Worm (Caenorhabditis elegans) whole organism, L1 larva: ENCODE results near the gene C34C6.10.

Experiments used
- C16A3.4 ChIP-seq: fragments of 150-350 bp; optimal IDR thresholded peaks from 2 replicates; lab custom pipeline; 2014; ENCODE audit warnings: missing biosample characterization, missing genetic modification characterization
- alr-1 ChIP-seq: fragments of 200-800 bp; sonication (Bioruptor generic); optimal IDR thresholded peaks from 2 replicates; lab custom pipeline; 2018; ENCODE audit warnings: borderline replicate concordance, mild to moderate bottlenecking, missing genetic modification characterization, missing compliant biosample characterization
- aly-2 ChIP-seq: fragments of 150-350 bp; optimal IDR thresholded peaks from 2 replicates; lab custom pipeline; 2014; ENCODE audit warnings: missing biosample characterization, missing genetic modification characterization
- ama-1 ChIP-seq: fragments of 150-350 bp; optimal IDR thresholded peaks from 2 replicates; lab custom pipeline; 2014
- blmp-1 ChIP-seq: fragments of 150-350 bp; optimal IDR thresholded peaks from 2 replicates; lab custom pipeline; 2014; ENCODE audit warnings: missing biosample characterization, missing genetic modification characterization
- ceh-8 ChIP-seq: fragments of 200-800 bp; sonication (Bioruptor generic); optimal IDR thresholded peaks from 2 replicates; lab custom pipeline; 2018; ENCODE audit warnings: mild to moderate bottlenecking, missing genetic modification characterization, moderate library complexity, missing compliant biosample characterization
- ceh-82 ChIP-seq, 3 experiments: fragments of 150-350 bp in 1 of 3; sonication (generic microtip) in 2 of 3; optimal IDR thresholded peaks; 2 replicates each; lab custom pipeline; 2014 to 2017; ENCODE audit warnings: missing biosample characterization in 3 of 3, missing genetic modification characterization in 3 of 3
- ceh-90 ChIP-seq: sonication (generic microtip); optimal IDR thresholded peaks from 2 replicates; lab custom pipeline; 2016; ENCODE audit warnings: missing genetic modification characterization, missing compliant biosample characterization
- ces-1 ChIP-seq: fragments of 150-350 bp; optimal IDR thresholded peaks from 2 replicates; lab custom pipeline; 2014; ENCODE audit warnings: missing biosample characterization, missing genetic modification reagents, missing genetic modification characterization
- efl-1 ChIP-seq, 4 experiments: fragments of 150-350 bp; optimal IDR thresholded peaks in 3 of 4; peaks in 1 of 4; 1 replicate in 1 of 4; 2 replicates in 3 of 4; lab custom pipeline; 2014; ENCODE audit warnings: missing biosample characterization in 2 of 4, missing genetic modification characterization in 2 of 4, missing genetic modification reagents in 2 of 4
- elt-2 ChIP-seq: sonication (generic microtip); optimal IDR thresholded peaks from 2 replicates; lab custom pipeline; 2016; ENCODE audit warnings: missing genetic modification characterization, mild to moderate bottlenecking, inconsistent platforms, missing compliant biosample characterization, missing genetic modification reagents
- elt-3 ChIP-seq, 6 experiments: fragments of 150-350 bp in 1 of 6; sonication (generic microtip); optimal IDR thresholded peaks; 2 replicates each; lab custom pipeline; 2017 to 2018; ENCODE audit warnings: missing biosample characterization in 6 of 6, missing genetic modification characterization in 6 of 6, inconsistent platforms in 1 of 6
- ets-5 ChIP-seq: fragments of 200-800 bp; sonication (Bioruptor generic); IDR thresholded peaks from 2 replicates; pipeline ENCODE4 v1.3.6; 2022; ENCODE audit warnings: missing genetic modification characterization, missing compliant biosample characterization
- fkh-10 ChIP-seq: sonication (generic microtip); optimal IDR thresholded peaks from 2 replicates; lab custom pipeline; 2017; ENCODE audit warnings: missing biosample characterization, missing genetic modification reagents, missing genetic modification characterization
- fkh-4 ChIP-seq: sonication (generic microtip); optimal IDR thresholded peaks from 2 replicates; lab custom pipeline; 2016; ENCODE audit warnings: missing compliant biosample characterization, missing genetic modification characterization, borderline replicate concordance
- fkh-8 ChIP-seq: sonication (generic microtip); optimal IDR thresholded peaks from 2 replicates; lab custom pipeline; 2016; ENCODE audit warnings: mild to moderate bottlenecking, missing genetic modification characterization, missing compliant biosample characterization
- grh-1 ChIP-seq: fragments of 200-800 bp; sonication (Bioruptor generic); IDR thresholded peaks from 2 replicates; pipeline ENCODE4 v1.3.6; 2022; ENCODE audit warnings: missing genetic modification reagents, missing genetic modification characterization, missing compliant biosample characterization
- hlh-4 ChIP-seq: sonication (generic microtip); optimal IDR thresholded peaks from 2 replicates; lab custom pipeline; 2016; ENCODE audit warnings: mild to moderate bottlenecking, missing genetic modification characterization, missing compliant biosample characterization
- hpl-2 ChIP-seq: fragments of 150-350 bp; optimal IDR thresholded peaks from 2 replicates; lab custom pipeline; 2014; ENCODE audit warnings: missing biosample characterization, missing genetic modification reagents, missing genetic modification characterization
- isw-1 ChIP-seq: fragments of 200-800 bp; sonication (Bioruptor generic); IDR thresholded peaks from 2 replicates; pipeline ENCODE4 v1.3.6; 2022; ENCODE audit warnings: missing genetic modification characterization, missing compliant biosample characterization
- jun-1 ChIP-seq: fragments of 150-350 bp; optimal IDR thresholded peaks from 2 replicates; lab custom pipeline; 2014; ENCODE audit warnings: missing biosample characterization, missing genetic modification reagents, missing genetic modification characterization
- lin-14 ChIP-seq: fragments of 200-800 bp; sonication (Bioruptor generic); optimal IDR thresholded peaks from 2 replicates; lab custom pipeline; 2018; ENCODE audit warnings: mild to moderate bottlenecking, missing genetic modification characterization, moderate library complexity, missing compliant biosample characterization
- lin-15B ChIP-seq: fragments of 150-350 bp; sonication (generic microtip); optimal IDR thresholded peaks from 3 replicates; lab custom pipeline; 2014; ENCODE audit warnings: missing biosample characterization, missing genetic modification characterization
- lir-3 ChIP-seq: sonication (generic microtip); optimal IDR thresholded peaks from 2 replicates; lab custom pipeline; 2016; ENCODE audit warnings: mild to moderate bottlenecking, missing genetic modification characterization, moderate library complexity, missing compliant biosample characterization; ENCODE audit not compliant: poor library complexity
- lsy-2 ChIP-seq, 2 experiments: fragments of 150-350 bp; optimal IDR thresholded peaks; 2 replicates each; lab custom pipeline; 2014; ENCODE audit warnings: missing biosample characterization in 2 of 2, missing genetic modification characterization in 2 of 2
- mab-9 ChIP-seq: fragments of 200-800 bp; sonication (Bioruptor generic); IDR thresholded peaks from 2 replicates; pipeline ENCODE4 v1.3.6; 2022; ENCODE audit warnings: missing genetic modification reagents, missing genetic modification characterization, missing compliant biosample characterization
- mdl-1 ChIP-seq, 2 experiments: fragments of 150-350 bp; optimal IDR thresholded peaks; 2 replicates each; lab custom pipeline; 2014 to 2017; ENCODE audit warnings: missing biosample characterization in 2 of 2, missing genetic modification characterization in 2 of 2, inconsistent platforms in 1 of 2
- mep-1 ChIP-seq: fragments of 150-350 bp; optimal IDR thresholded peaks from 2 replicates; lab custom pipeline; 2014; ENCODE audit warnings: missing biosample characterization, missing genetic modification characterization
- nhr-20 ChIP-seq: sonication (generic microtip); optimal IDR thresholded peaks from 2 replicates; lab custom pipeline; 2016; ENCODE audit warnings: mild to moderate bottlenecking, missing genetic modification characterization, missing compliant biosample characterization
- nhr-237 ChIP-seq: fragments of 150-350 bp; optimal IDR thresholded peaks from 2 replicates; lab custom pipeline; 2014; ENCODE audit warnings: missing biosample characterization, missing genetic modification characterization
- nhr-28 ChIP-seq: fragments of 150-350 bp; optimal IDR thresholded peaks from 2 replicates; lab custom pipeline; 2014; ENCODE audit warnings: missing biosample characterization, missing genetic modification characterization
- nhr-71 ChIP-seq: sonication (generic microtip); optimal IDR thresholded peaks from 2 replicates; lab custom pipeline; 2016; ENCODE audit warnings: mild to moderate bottlenecking, missing genetic modification characterization, moderate library complexity, missing compliant biosample characterization
- nhr-76 ChIP-seq: sonication (generic microtip); optimal IDR thresholded peaks from 2 replicates; lab custom pipeline; 2017; ENCODE audit warnings: missing biosample characterization, missing genetic modification characterization
- nhr-84 ChIP-seq: sonication (generic microtip); optimal IDR thresholded peaks from 2 replicates; lab custom pipeline; 2017; ENCODE audit warnings: missing biosample characterization, missing genetic modification characterization
- nhr-85 ChIP-seq: sonication (generic microtip); peaks from one replicate; lab custom pipeline; 2016; ENCODE audit warnings: missing genetic modification characterization, inconsistent platforms, missing compliant biosample characterization
- pag-3 ChIP-seq: sonication (generic microtip); optimal IDR thresholded peaks from 2 replicates; lab custom pipeline; 2017; ENCODE audit warnings: missing genetic modification characterization, mild to moderate bottlenecking, missing compliant biosample characterization, antibody characterized with exemption, borderline replicate concordance; ENCODE audit not compliant: insufficient read depth
- rnt-1 ChIP-seq: sonication (generic microtip); optimal IDR thresholded peaks from 2 replicates; lab custom pipeline; 2016; ENCODE audit warnings: mild to moderate bottlenecking, missing genetic modification characterization, moderate library complexity, missing compliant biosample characterization
- snpc-4 ChIP-seq: fragments of 150-350 bp; optimal IDR thresholded peaks from 2 replicates; lab custom pipeline; 2014; ENCODE audit warnings: missing biosample characterization, missing genetic modification characterization
- snu-23 ChIP-seq: sonication (generic microtip); optimal IDR thresholded peaks from 2 replicates; lab custom pipeline; 2016; ENCODE audit warnings: missing genetic modification characterization, missing compliant biosample characterization
- swsn-7 ChIP-seq: sonication (generic microtip); optimal IDR thresholded peaks from 2 replicates; lab custom pipeline; 2016; ENCODE audit warnings: missing genetic modification characterization, missing compliant biosample characterization
- tlp-1 ChIP-seq: fragments of 150-350 bp; optimal IDR thresholded peaks from 2 replicates; lab custom pipeline; 2014; ENCODE audit warnings: missing biosample characterization, missing genetic modification characterization
- unc-130 ChIP-seq: fragments of 150-350 bp; optimal IDR thresholded peaks from 2 replicates; lab custom pipeline; 2017; ENCODE audit warnings: missing biosample characterization, missing genetic modification characterization, inconsistent platforms
- unc-30 ChIP-seq: sonication (generic microtip); optimal IDR thresholded peaks from 2 replicates; lab custom pipeline; 2017; ENCODE audit warnings: missing biosample characterization, missing genetic modification characterization
- unc-62 ChIP-seq: fragments of 150-350 bp; optimal IDR thresholded peaks from 2 replicates; lab custom pipeline; 2014; ENCODE audit warnings: missing biosample characterization, missing genetic modification reagents, missing genetic modification characterization
- vab-15 ChIP-seq: sonication (generic microtip); optimal IDR thresholded peaks from 2 replicates; lab custom pipeline; 2017; ENCODE audit warnings: missing genotype, mild to moderate bottlenecking, missing genetic modification characterization, missing compliant biosample characterization
- xbp-1 ChIP-seq: sonication (generic microtip); optimal IDR thresholded peaks from 2 replicates; lab custom pipeline; 2016; ENCODE audit warnings: missing genetic modification characterization, missing compliant biosample characterization
- zip-4 ChIP-seq: fragments of 200-800 bp; sonication (Bioruptor generic); optimal IDR thresholded peaks from 2 replicates; lab custom pipeline; 2018; ENCODE audit warnings: mild to moderate bottlenecking, missing genetic modification characterization, moderate library complexity, missing compliant biosample characterization
- ztf-11 ChIP-seq, 2 experiments: sonication (generic microtip); optimal IDR thresholded peaks; 2 replicates each; lab custom pipeline; 2016 to 2017; ENCODE audit warnings: missing genetic modification characterization in 2 of 2, missing biosample characterization in 1 of 2, missing compliant biosample characterization in 1 of 2

C34C6.10 gene

ce11 chrII:8683933-8684332 is 11.8 kb downstream of the C34C6.10 start (continued):
- TF ChIP-seq mep-1 (tag; lab: Kevin White, UChicago) (peak; percentile 76), pag-3 (tag; lab: Kevin White, UChicago) (no peak), vab-15 (tag; lab: Kevin White, UChicago) (no peak), snpc-4 (tag; lab: Kevin White, UChicago) (no peak), elt-3 (tag; optimal IDR thresholded peaks at IDR 0.05; lab: Kevin White, UChicago) (no peak), nhr-237 (no peak), elt-2 (tag; lab: Kevin White, UChicago) (no peak), snu-23 (peak; percentile 69), nhr-71 (tag; lab: Kevin White, UChicago) (peak; percentile 76), aly-2 (tag; lab: Kevin White, UChicago) (no peak), ama-1 (lab: Kevin White, UChicago) (no peak), C16A3.4 (tag; lab: Kevin White, UChicago) (peak; percentile 53), nhr-84 (tag; lab: Kevin White, UChicago) (no peak), zip-4 (no peak), jun-1 (no peak), nhr-85 (tag; lab: Kevin White, UChicago) (peak; percentile 71), ets-5 (GFP tag; lab: Robert Waterston, UW) (no peak), grh-1 (GFP tag; lab: Robert Waterston, UW) (no peak), ces-1 (GFP tag; lab: Kevin White, UChicago) (no peak), nhr-28 (tag; lab: Kevin White, UChicago) (no peak), nhr-20 (tag; lab: Kevin White, UChicago) (peak; percentile 56), mab-9 (GFP tag; lab: Robert Waterston, UW) (no peak), unc-62 (GFP tag; lab: Kevin White, UChicago) (no peak), fkh-8 (tag; lab: Kevin White, UChicago) (peak; percentile 42), lir-3 (tag; lab: Kevin White, UChicago) (no peak), lsy-2 (tag; optimal IDR thresholded peaks at IDR 0.05; lab: Kevin White, UChicago) (peak; percentile 69 to 79), hpl-2 (no peak), ceh-82 (tag; optimal IDR thresholded peaks at IDR 0.05; lab: Kevin White, UChicago) (peak; percentile 39 to 57 (median 44)), isw-1 (GFP tag; lab: Robert Waterston, UW) (peak; percentile 37), fkh-4 (tag; lab: Kevin White, UChicago) (no peak), nhr-76 (no peak)

DNA sequence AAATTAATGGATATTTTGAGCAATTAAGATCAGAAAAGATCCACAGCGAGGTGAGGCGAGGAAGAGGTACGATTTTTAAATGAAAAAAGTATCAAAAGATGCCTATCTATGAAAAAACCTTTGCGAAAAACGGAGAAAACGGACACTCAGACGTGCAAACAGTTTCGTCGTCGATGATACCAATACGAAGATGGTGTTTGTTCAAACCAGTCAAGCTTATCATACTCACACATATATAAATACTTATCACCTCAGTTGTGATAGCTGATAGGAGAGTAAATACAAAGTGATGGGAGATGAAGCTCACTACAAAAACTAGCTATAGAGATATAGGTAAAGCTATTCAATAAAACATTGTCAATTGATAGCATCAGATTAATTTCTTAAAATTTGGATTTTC is 15.9 kb downstream of the C34C6.10 start:
- TF ChIP-seq lin-14 (GFP tag; lab: Kevin White, UChicago) (peak; percentile 6), hlh-4 (no peak), elt-2 (tag; lab: Kevin White, UChicago) (peak; percentile 55), tlp-1 (peak; percentile 19), ceh-8 (GFP tag; lab: Kevin White, UChicago) (no peak), ceh-82 (tag; optimal IDR thresholded peaks at IDR 0.05; lab: Kevin White, UChicago) (no peak), nhr-71 (tag; lab: Kevin White, UChicago) (no peak)

ce11 chrII:8675369-8675768 is 20.3 kb downstream of the C34C6.10 start:
- TF ChIP-seq efl-1 (optimal IDR thresholded peaks at IDR 0.05; lab: Kevin White, UChicago) (no peak), efl-1 (GFP tag; optimal IDR thresholded peaks at IDR 0.05 in 1 of 2; lab: Kevin White, UChicago) (no peak), ceh-90 (tag; lab: Kevin White, UChicago) (no peak), unc-30 (no peak), blmp-1 (tag; lab: Kevin White, UChicago) (peak; percentile 34), nhr-20 (tag; lab: Kevin White, UChicago) (no peak), unc-130 (no peak), alr-1 (tag; lab: Kevin White, UChicago) (no peak), ets-5 (GFP tag; lab: Robert Waterston, UW) (no peak), rnt-1 (tag; lab: Kevin White, UChicago) (no peak), swsn-7 (tag; lab: Kevin White, UChicago) (no peak), lin-15B (tag; lab: Kevin White, UChicago) (no peak), vab-15 (tag; lab: Kevin White, UChicago) (no peak), lsy-2 (tag; optimal IDR thresholded peaks at IDR 0.05; lab: Kevin White, UChicago) (peak in 1 of 2 experiments; percentile 19), xbp-1 (tag; lab: Kevin White, UChicago) (no peak), hlh-4 (no peak), fkh-10 (GFP tag; lab: Kevin White, UChicago) (no peak), mdl-1 (tag; optimal IDR thresholded peaks at IDR 0.05; lab: Kevin White, UChicago) (no peak), zip-4 (peak; percentile 17), ama-1 (lab: Kevin White, UChicago) (no peak), fkh-8 (tag; lab: Kevin White, UChicago) (no peak), ztf-11 (tag; optimal IDR thresholded peaks at IDR 0.05; lab: Kevin White, UChicago) (no peak), elt-3 (tag; optimal IDR thresholded peaks at IDR 0.05; lab: Kevin White, UChicago) (no peak), tlp-1 (no peak), ceh-8 (GFP tag; lab: Kevin White, UChicago) (no peak)
